Worm (Caenorhabditis elegans): ENCODE measurements around the gene B0563.1.

Gene B0563.1

DNA sequence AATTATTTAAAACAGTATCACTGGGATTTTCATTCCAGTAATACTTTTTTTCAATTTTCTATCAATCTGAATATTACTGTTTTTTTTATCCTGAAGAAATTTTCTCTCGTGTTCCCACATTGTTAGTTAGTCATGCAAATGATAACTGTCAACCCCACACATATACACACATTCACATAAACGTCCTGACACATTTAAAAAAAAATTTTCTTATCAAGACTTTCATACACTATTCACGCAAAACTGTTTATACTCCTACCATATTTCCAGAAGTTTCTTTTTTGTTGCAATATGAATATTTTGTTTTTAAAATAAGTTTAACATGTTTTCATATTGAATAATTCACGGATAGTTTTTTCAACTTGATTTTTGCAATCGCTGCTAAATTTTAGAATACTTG, 37.2 kb downstream of the B0563.1 start:
- TF ChIP-seq elt-2 (tag; optimal IDR thresholded peaks at IDR 0.05) (peak; percentile 48), pha-4 (tag; optimal IDR thresholded peaks at IDR 0.05) (peak; percentile 28), elt-1 (tag; optimal IDR thresholded peaks at IDR 0.05) (no peak)

DNA sequence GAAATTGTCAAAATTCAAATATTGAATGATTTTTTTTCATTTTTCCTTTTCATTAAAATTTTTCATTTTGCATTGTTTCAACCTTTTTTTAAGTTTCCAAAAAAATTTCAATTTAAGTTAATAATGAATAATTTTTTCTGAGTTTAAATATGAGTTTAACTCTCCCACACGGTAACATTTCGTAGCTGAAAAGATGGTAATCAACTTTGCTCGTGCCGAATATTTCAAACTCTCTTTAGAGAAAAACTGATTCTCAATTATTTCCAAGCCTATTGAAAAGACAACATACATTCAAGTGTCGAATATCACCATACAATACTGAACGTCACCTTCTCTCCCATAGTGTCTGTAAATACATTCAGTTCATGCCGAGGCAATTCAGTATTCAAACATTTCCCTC, 37.6 kb downstream of the B0563.1 start:
- TF ChIP-seq pqm-1 (tag; optimal IDR thresholded peaks at IDR 0.05) (no peak), mml-1 (tag; optimal IDR thresholded peaks at IDR 0.05) (no peak), zag-1 (tag; optimal IDR thresholded peaks at IDR 0.05) (no peak), eor-1 (tag; optimal IDR thresholded peaks at IDR 0.05) (no peak), jun-1 (tag; optimal IDR thresholded peaks at IDR 0.05) (no peak), nhr-77 (tag; optimal IDR thresholded peaks at IDR 0.05) (no peak), ceh-9 (tag; optimal IDR thresholded peaks at IDR 0.05) (no peak), ztf-11 (tag; optimal IDR thresholded peaks at IDR 0.05) (no peak), aly-2 (tag; optimal IDR thresholded peaks at IDR 0.05) (no peak), nhr-28 (tag; optimal IDR thresholded peaks at IDR 0.05) (no peak), nhr-76 (tag; optimal IDR thresholded peaks at IDR 0.05) (no peak)

DNA sequence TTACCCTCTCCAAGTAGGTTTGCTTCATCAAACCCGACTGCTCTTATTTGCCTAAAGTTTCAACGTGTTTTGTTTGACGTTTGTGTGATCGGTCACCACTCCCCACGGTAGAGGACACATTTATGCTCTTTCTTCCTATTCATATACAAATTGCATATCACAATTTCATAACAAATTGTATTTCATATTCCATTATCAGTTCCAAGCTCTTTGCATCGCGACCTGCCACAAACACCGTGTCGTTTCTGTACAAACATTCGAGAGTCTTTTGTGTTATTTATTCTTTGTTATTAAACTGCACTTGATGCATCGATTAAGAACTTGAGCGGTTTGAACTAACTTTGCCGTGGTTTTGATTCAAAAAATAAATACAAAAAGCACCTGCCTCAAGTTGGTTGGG, 38.7 kb downstream of the B0563.1 start:
- TF ChIP-seq elt-2 (tag; optimal IDR thresholded peaks at IDR 0.05): peak; percentile 71
- no peak for TF ChIP-seq lin-39 (tag; optimal IDR thresholded peaks at IDR 0.05)
- TF ChIP-seq aly-2 (tag; optimal IDR thresholded peaks at IDR 0.05): no peak
- TF ChIP-seq pha-4 (tag; optimal IDR thresholded peaks at IDR 0.05): peak; percentile 47
- TF ChIP-seq nhr-28 (tag; optimal IDR thresholded peaks at IDR 0.05): no peak
- no peak for TF ChIP-seq ceh-16 (tag; optimal IDR thresholded peaks at IDR 0.05)
- no peak for TF ChIP-seq lin-15B (tag; optimal IDR thresholded peaks at IDR 0.05)
- no peak for TF ChIP-seq ZK546.5 (tag; optimal IDR thresholded peaks at IDR 0.05)
- peak; percentile 59 for TF ChIP-seq pqm-1 (tag; optimal IDR thresholded peaks at IDR 0.05)
- TF ChIP-seq nhr-11 (tag; optimal IDR thresholded peaks at IDR 0.05): no peak
- no peak for TF ChIP-seq mdl-1 (tag; optimal IDR thresholded peaks at IDR 0.05)
- TF ChIP-seq egl-27 (tag; optimal IDR thresholded peaks at IDR 0.05): no peak

DNA sequence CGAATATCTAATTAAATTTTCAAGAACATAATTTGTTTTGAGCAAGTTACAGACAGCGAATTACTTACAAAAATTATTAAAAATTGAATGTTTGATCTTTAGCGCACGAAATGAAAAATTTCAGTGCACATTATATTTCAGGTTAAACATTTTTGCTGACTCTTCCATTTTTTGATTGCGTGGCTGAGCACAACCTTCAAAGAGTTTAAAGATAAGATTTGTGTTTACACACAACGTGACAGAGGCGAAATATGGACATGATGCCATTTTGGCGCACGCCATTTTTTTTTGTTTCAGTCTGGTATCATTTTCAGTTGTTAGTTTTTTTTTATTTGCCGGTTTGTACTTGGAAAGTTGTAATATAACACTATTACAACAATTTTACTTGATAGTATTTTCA, 41.3 kb downstream of the B0563.1 start:
- TF ChIP-seq ztf-11 (tag; optimal IDR thresholded peaks at IDR 0.05) (no peak), pqm-1 (tag; optimal IDR thresholded peaks at IDR 0.05) (peak; percentile 61), elt-2 (tag; optimal IDR thresholded peaks at IDR 0.05) (peak; percentile 79), ceh-16 (tag; optimal IDR thresholded peaks at IDR 0.05) (no peak), daf-12 (tag; optimal IDR thresholded peaks at IDR 0.05) (no peak), fkh-2 (tag; optimal IDR thresholded peaks at IDR 0.05) (no peak), nhr-12 (tag; optimal IDR thresholded peaks at IDR 0.05) (no peak), elt-1 (tag; optimal IDR thresholded peaks at IDR 0.05) (no peak), ztf-4 (tag; optimal IDR thresholded peaks at IDR 0.05) (no peak), lin-15B (tag; optimal IDR thresholded peaks at IDR 0.05) (no peak), nhr-43 (tag; optimal IDR thresholded peaks at IDR 0.05; ENCODE audit: poor library complexity, severe bottlenecking) (no peak), elt-3 (tag; optimal IDR thresholded peaks at IDR 0.05) (no peak), nfya-1 (tag; optimal IDR thresholded peaks at IDR 0.05; ENCODE audit: insufficient read depth) (no peak), skn-1 (tag; optimal IDR thresholded peaks at IDR 0.05) (no peak), egl-27 (tag; optimal IDR thresholded peaks at IDR 0.05) (no peak), nhr-237 (tag; optimal IDR thresholded peaks at IDR 0.05) (no peak), aly-2 (tag; optimal IDR thresholded peaks at IDR 0.05) (no peak), nhr-23 (tag; optimal IDR thresholded peaks at IDR 0.05) (no peak), nhr-67 (tag; optimal IDR thresholded peaks at IDR 0.05) (no peak), snpc-4 (tag; optimal IDR thresholded peaks at IDR 0.05) (no peak), lsy-12 (tag; optimal IDR thresholded peaks at IDR 0.05) (no peak), pha-4 (tag; optimal IDR thresholded peaks at IDR 0.05) (peak; percentile 23), unc-39 (tag; optimal IDR thresholded peaks at IDR 0.05) (no peak), mml-1 (tag; optimal IDR thresholded peaks at IDR 0.05) (no peak), unc-62 (GFP tag; optimal IDR thresholded peaks at IDR 0.05) (no peak)

DNA sequence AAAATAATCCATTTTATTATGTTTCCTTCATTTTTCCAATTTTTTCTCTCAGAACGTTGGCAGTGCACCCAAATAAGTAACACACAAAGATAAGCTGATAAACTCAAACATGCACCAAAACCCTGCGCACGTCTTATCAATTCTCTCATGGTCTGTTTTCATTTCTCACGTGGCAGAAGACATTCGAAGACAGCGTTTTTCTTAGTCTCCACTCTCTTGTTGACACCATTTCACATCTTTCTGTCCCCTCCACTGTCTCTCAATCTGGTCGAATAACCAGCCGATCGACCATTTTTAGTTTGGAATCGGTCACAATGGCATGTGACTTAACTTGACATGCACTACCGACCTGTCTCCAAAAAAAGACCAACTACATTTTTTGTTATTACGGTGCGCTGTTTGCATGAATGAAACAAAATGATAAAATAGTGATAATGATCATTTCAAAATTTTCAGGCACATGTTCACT, 42.6 kb downstream of the B0563.1 start, which contains the start of gene C35B8.3:
Gene C35B8.3 (plus strand): TSS at position 51 of the 469 bp plus-strand sequence.
- TF ChIP-seq tbx-2 (tag; optimal IDR thresholded peaks at IDR 0.05): no peak
- TF ChIP-seq mml-1 (tag; optimal IDR thresholded peaks at IDR 0.05): no peak
- no peak for TF ChIP-seq daf-12 (tag; optimal IDR thresholded peaks at IDR 0.05)
- TF ChIP-seq egl-5 (tag; optimal IDR thresholded peaks at IDR 0.05): no peak
- TF ChIP-seq aly-2 (tag; optimal IDR thresholded peaks at IDR 0.05): no peak
- peak; percentile 18 for TF ChIP-seq ceh-28 (tag; optimal IDR thresholded peaks at IDR 0.05)
- peak; percentile 52 for TF ChIP-seq nhr-25 (tag; optimal IDR thresholded peaks at IDR 0.05)
- no peak for TF ChIP-seq fos-1 (tag; optimal IDR thresholded peaks at IDR 0.05)
- TF ChIP-seq nfya-1 (tag; optimal IDR thresholded peaks at IDR 0.05; ENCODE audit: insufficient read depth): no peak
- peak; percentile 69 for TF ChIP-seq nhr-43 (tag; optimal IDR thresholded peaks at IDR 0.05; ENCODE audit: poor library complexity, severe bottlenecking)
- TF ChIP-seq eor-1 (tag; optimal IDR thresholded peaks at IDR 0.05): no peak
- no peak for TF ChIP-seq ceh-16 (tag; optimal IDR thresholded peaks at IDR 0.05)
- TF ChIP-seq skn-1 (tag; optimal IDR thresholded peaks at IDR 0.05): no peak
- TF ChIP-seq egl-27 (tag; optimal IDR thresholded peaks at IDR 0.05): no peak
- peak; percentile 54 for TF ChIP-seq pqm-1 (tag; optimal IDR thresholded peaks at IDR 0.05)
- no peak for TF ChIP-seq nhr-77 (tag; optimal IDR thresholded peaks at IDR 0.05)
- TF ChIP-seq fkh-2 (tag; optimal IDR thresholded peaks at IDR 0.05): no peak
- no peak for TF ChIP-seq elt-3 (tag; optimal IDR thresholded peaks at IDR 0.05)
- no peak for TF ChIP-seq fkh-10 (GFP tag; optimal IDR thresholded peaks at IDR 0.05)
- TF ChIP-seq unc-39 (tag; optimal IDR thresholded peaks at IDR 0.05): no peak
- no peak for TF ChIP-seq elt-1 (tag; optimal IDR thresholded peaks at IDR 0.05)
- TF ChIP-seq nhr-11 (tag; optimal IDR thresholded peaks at IDR 0.05): no peak
- no peak for TF ChIP-seq ceh-82 (tag; optimal IDR thresholded peaks at IDR 0.05)
- no peak for TF ChIP-seq ztf-11 (tag; optimal IDR thresholded peaks at IDR 0.05)
